Worm (Caenorhabditis elegans): ENCODE measurements around the gene math-34.

DNA sequence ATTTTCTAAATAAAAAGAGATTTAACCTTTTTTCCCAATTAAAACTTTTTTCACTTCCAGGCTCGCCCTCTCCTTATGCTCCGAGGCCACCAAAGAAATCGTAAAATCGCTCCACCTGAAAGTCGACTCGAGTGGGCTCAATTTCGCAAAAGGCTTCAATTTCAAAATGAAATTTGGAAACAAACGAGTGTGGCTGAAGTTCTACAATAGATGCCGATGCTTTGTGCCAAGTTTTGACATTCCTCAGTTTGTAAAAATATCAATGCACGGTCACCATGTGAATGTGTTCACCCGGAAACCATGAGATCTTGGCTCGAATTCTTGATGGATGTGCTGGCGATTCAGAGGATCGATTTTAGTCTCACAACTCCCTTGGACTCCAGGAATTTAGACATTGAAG is 2.1 kb upstream of the math-34 start, which contains the start of gene M01D1.12:
- no peak for TF ChIP-seq egl-27 (tag; optimal IDR thresholded peaks at IDR 0.05)
- TF ChIP-seq unc-62 (GFP tag; optimal IDR thresholded peaks at IDR 0.05) = no peak
- TF ChIP-seq efl-1 (optimal IDR thresholded peaks at IDR 0.05) = no peak
- TF ChIP-seq efl-1 (GFP tag; optimal IDR thresholded peaks at IDR 0.05 in 1 of 2) = no peak
- no peak for TF ChIP-seq nhr-28 (tag; optimal IDR thresholded peaks at IDR 0.05)
- no peak for TF ChIP-seq lin-14 (GFP tag; optimal IDR thresholded peaks at IDR 0.05)
- TF ChIP-seq dsc-1 (tag; optimal IDR thresholded peaks at IDR 0.05) = no peak
- no peak for TF ChIP-seq C34B4.2 (tag; optimal IDR thresholded peaks at IDR 0.05)
- TF ChIP-seq snpc-4 (tag; optimal IDR thresholded peaks at IDR 0.05) = no peak
- no peak for TF ChIP-seq nhr-84 (tag; optimal IDR thresholded peaks at IDR 0.05)
- no peak for TF ChIP-seq unc-98 (GFP tag; IDR thresholded peaks at IDR 0.05)
- no peak for TF ChIP-seq ces-1 (GFP tag; optimal IDR thresholded peaks at IDR 0.05)
- no peak for TF ChIP-seq nhr-76 (tag; optimal IDR thresholded peaks at IDR 0.05)
- no peak for TF ChIP-seq mep-1 (tag; optimal IDR thresholded peaks at IDR 0.05)

Data from whole organism, L1 larva.